Worm (Caenorhabditis elegans) whole organism, young adult: ENCODE results near the gene R02F2.4.

Experiments used
- lin-35 ChIP-seq, 3 experiments: fragments of 150-350 bp in 2 of 3; sonication (generic microtip) in 1 of 3; optimal IDR thresholded peaks; 2 replicates each; lab custom pipeline; 2014 to 2018; ENCODE audit warnings: missing biosample characterization in 3 of 3, missing genetic modification characterization in 3 of 3, missing genetic modification reagents in 3 of 3
- snpc-4 ChIP-seq, 5 experiments: fragments of 150-350 bp in 1 of 5; sonication (generic microtip) in 4 of 5; optimal IDR thresholded peaks; 2 replicates each; lab custom pipeline; 2014 to 2018; ENCODE audit warnings: missing genetic modification characterization in 5 of 5, missing biosample characterization in 3 of 5, antibody characterized with exemption in 2 of 5, mild to moderate bottlenecking in 2 of 5, missing compliant biosample characterization in 2 of 5, missing genotype in 2 of 5, moderate library complexity in 2 of 5, missing genetic modification reagents in 1 of 5

DNA sequence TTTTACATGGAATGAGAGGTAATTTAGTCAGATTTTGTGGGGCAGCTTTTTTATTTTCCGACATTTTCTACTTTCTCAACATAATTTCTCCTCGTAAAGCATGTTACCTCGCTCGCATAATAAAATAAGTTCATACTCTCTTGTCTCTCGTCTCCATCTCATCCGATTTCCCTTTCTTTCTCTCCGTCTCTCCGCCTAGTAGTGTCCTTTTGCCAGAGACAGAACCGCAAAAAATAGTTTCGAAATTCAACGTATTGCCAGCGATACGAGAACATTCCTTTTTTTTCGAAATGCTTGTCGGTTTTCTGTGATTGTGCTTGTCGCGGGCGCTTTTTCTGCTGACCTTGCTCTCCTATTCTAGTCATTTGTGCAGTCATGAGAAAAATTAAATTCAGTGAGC, 20.1 kb downstream of the R02F2.4 start:
- TF ChIP-seq snpc-4 (GFP tag; optimal IDR thresholded peaks at IDR 0.05; lab: Kevin White, UChicago): no peak
- TF ChIP-seq snpc-4 (tag; optimal IDR thresholded peaks at IDR 0.05; lab: Kevin White, UChicago): peak in 1 of 4 experiments; percentile 18
- no peak for TF ChIP-seq lin-35 (GFP tag; optimal IDR thresholded peaks at IDR 0.05; lab: Kevin White, UChicago)
